Worm (Caenorhabditis elegans) whole organism, L1 larva: ENCODE results near the gene msp-51.
"Not testable (repeated sequence)": the region's sequence is repeated elsewhere in the genome, so short reads cannot be mapped to it uniquely, and the experiment has no call there.

Experiments
- aly-2 ChIP-seq: fragments of 150-350 bp; optimal IDR thresholded peaks from 2 replicates; lab custom pipeline; 2014; ENCODE audit warnings: missing biosample characterization, missing genetic modification characterization
- grh-1 ChIP-seq: fragments of 200-800 bp; sonication (Bioruptor generic); IDR thresholded peaks from 2 replicates; pipeline ENCODE4 v1.3.6; 2022; ENCODE audit warnings: missing genetic modification reagents, missing genetic modification characterization, missing compliant biosample characterization
- hlh-4 ChIP-seq: sonication (generic microtip); optimal IDR thresholded peaks from 2 replicates; lab custom pipeline; 2016; ENCODE audit warnings: mild to moderate bottlenecking, missing genetic modification characterization, missing compliant biosample characterization
- lin-39 ChIP-seq: fragments of 150-350 bp; optimal IDR thresholded peaks from 2 replicates; lab custom pipeline; 2014; ENCODE audit warnings: missing biosample characterization, missing genetic modification reagents, missing genetic modification characterization
- nhr-28 ChIP-seq: fragments of 150-350 bp; optimal IDR thresholded peaks from 2 replicates; lab custom pipeline; 2014; ENCODE audit warnings: missing biosample characterization, missing genetic modification characterization
- nhr-76 ChIP-seq: sonication (generic microtip); optimal IDR thresholded peaks from 2 replicates; lab custom pipeline; 2017; ENCODE audit warnings: missing biosample characterization, missing genetic modification characterization
- pqm-1 ChIP-seq: sonication (generic microtip); optimal IDR thresholded peaks from 3 replicates; lab custom pipeline; 2017; ENCODE audit warnings: missing biosample characterization, missing genetic modification characterization
- tbx-2 ChIP-seq: sonication (generic microtip); optimal IDR thresholded peaks from 2 replicates; lab custom pipeline; 2016; ENCODE audit warnings: missing genetic modification characterization, missing compliant biosample characterization

- TF ChIP-seq nhr-76 (tag; lab: Kevin White, UChicago); pqm-1 (tag; lab: Kevin White, UChicago); lin-39; grh-1; tbx-2; hlh-4 (tag; lab: Kevin White, UChicago); aly-2 (tag; lab: Kevin White, UChicago); nhr-28 (tag; lab: Kevin White, UChicago): not testable (repeated sequence)
Measured at ce11 chrIV:5256731-5257130, 38.4 kb downstream of the msp-51 start, which contains the start of gene F36H12.9.
